Worm (Caenorhabditis elegans) whole organism, L3 larva: ENCODE results near the gene F59E12.8.

Source experiments
- R02D3.7 ChIP-seq: fragments of 150-350 bp; optimal IDR thresholded peaks from 2 replicates; lab custom pipeline; 2014; ENCODE audit warnings: missing biosample characterization, missing genetic modification characterization
- aly-2 ChIP-seq: fragments of 150-350 bp; optimal IDR thresholded peaks from 2 replicates; lab custom pipeline; 2014; ENCODE audit warnings: missing biosample characterization, missing genetic modification characterization
- ama-1 ChIP-seq: fragments of 150-350 bp; optimal IDR thresholded peaks from 2 replicates; lab custom pipeline; 2018
- ceh-16 ChIP-seq: sonication (generic microtip); optimal IDR thresholded peaks from 2 replicates; lab custom pipeline; 2017; ENCODE audit warnings: missing biosample characterization, missing genetic modification characterization
- ceh-28 ChIP-seq: fragments of 150-350 bp; optimal IDR thresholded peaks from 2 replicates; lab custom pipeline; 2014; ENCODE audit warnings: missing biosample characterization, missing genetic modification reagents, missing genetic modification characterization
- ceh-82 ChIP-seq: fragments of 150-350 bp; optimal IDR thresholded peaks from 2 replicates; lab custom pipeline; 2014; ENCODE audit warnings: missing biosample characterization, missing genetic modification characterization
- daf-12 ChIP-seq: fragments of 150-350 bp; optimal IDR thresholded peaks from 2 replicates; lab custom pipeline; 2014; ENCODE audit warnings: missing biosample characterization, missing genetic modification reagents, missing genetic modification characterization
- egl-27 ChIP-seq: sonication (generic microtip); optimal IDR thresholded peaks from 4 replicates; lab custom pipeline; 2017; ENCODE audit warnings: missing biosample characterization, missing genetic modification reagents, missing genetic modification characterization
- egl-5 ChIP-seq: fragments of 150-350 bp; optimal IDR thresholded peaks from 2 replicates; lab custom pipeline; 2017; ENCODE audit warnings: missing biosample characterization, missing genetic modification reagents, missing genetic modification characterization, inconsistent platforms
- elt-1 ChIP-seq: fragments of 150-350 bp; optimal IDR thresholded peaks from 2 replicates; lab custom pipeline; 2014; ENCODE audit warnings: missing biosample characterization, missing genetic modification characterization
- elt-2 ChIP-seq: sonication (generic microtip); optimal IDR thresholded peaks from 2 replicates; lab custom pipeline; 2016; ENCODE audit warnings: missing genetic modification reagents, mild to moderate bottlenecking, missing genetic modification characterization, missing compliant biosample characterization
- elt-3 ChIP-seq, 3 experiments: fragments of 150-350 bp in 1 of 3; sonication (generic microtip) in 2 of 3; optimal IDR thresholded peaks; 2 replicates in 2 of 3; 4 replicates in 1 of 3; lab custom pipeline; 2014 to 2017; ENCODE audit warnings: missing biosample characterization in 3 of 3, missing genetic modification characterization in 3 of 3
- eor-1 ChIP-seq, 2 experiments: fragments of 150-350 bp; optimal IDR thresholded peaks; 2 replicates each; lab custom pipeline; 2014 to 2018; ENCODE audit warnings: missing biosample characterization in 2 of 2, missing genetic modification characterization in 2 of 2
- fkh-10 ChIP-seq: sonication (generic microtip); optimal IDR thresholded peaks from 2 replicates; lab custom pipeline; 2017; ENCODE audit warnings: missing biosample characterization, missing genetic modification reagents, missing genetic modification characterization
- fkh-2 ChIP-seq: fragments of 150-350 bp; optimal IDR thresholded peaks from 2 replicates; lab custom pipeline; 2014; ENCODE audit warnings: missing biosample characterization, missing genetic modification reagents, missing genetic modification characterization
- fos-1 ChIP-seq: fragments of 150-350 bp; optimal IDR thresholded peaks from 2 replicates; lab custom pipeline; 2014; ENCODE audit warnings: missing biosample characterization, missing genetic modification characterization
- hmg-11 ChIP-seq: sonication (generic microtip); optimal IDR thresholded peaks from 2 replicates; lab custom pipeline; 2016; ENCODE audit warnings: missing genetic modification characterization, missing compliant biosample characterization
- lin-15B ChIP-seq: fragments of 150-350 bp; optimal IDR thresholded peaks from 2 replicates; lab custom pipeline; 2014; ENCODE audit warnings: missing biosample characterization, missing genetic modification characterization
- lin-39 ChIP-seq: fragments of 150-350 bp; optimal IDR thresholded peaks from 2 replicates; lab custom pipeline; 2018; ENCODE audit warnings: missing biosample characterization, missing genetic modification reagents, missing genetic modification characterization
- lsy-12 ChIP-seq: sonication (generic microtip); optimal IDR thresholded peaks from 2 replicates; lab custom pipeline; 2016; ENCODE audit warnings: mild to moderate bottlenecking, missing genetic modification characterization, missing compliant biosample characterization
- mdl-1 ChIP-seq: fragments of 150-350 bp; optimal IDR thresholded peaks from 2 replicates; lab custom pipeline; 2014; ENCODE audit warnings: missing biosample characterization, missing genetic modification characterization
- mml-1 ChIP-seq: fragments of 150-350 bp; sonication (generic microtip); optimal IDR thresholded peaks from 3 replicates; lab custom pipeline; 2014; ENCODE audit warnings: missing biosample characterization, missing genetic modification characterization
- nfya-1 ChIP-seq: sonication (generic microtip); optimal IDR thresholded peaks from 2 replicates; lab custom pipeline; 2017; ENCODE audit warnings: missing genetic modification characterization, mild to moderate bottlenecking, missing compliant biosample characterization, antibody characterized with exemption, moderate library complexity; ENCODE audit not compliant: insufficient read depth
- nhr-11 ChIP-seq: fragments of 150-350 bp; optimal IDR thresholded peaks from 2 replicates; lab custom pipeline; 2014; ENCODE audit warnings: missing biosample characterization, missing genetic modification characterization
- nhr-12 ChIP-seq: fragments of 150-350 bp; optimal IDR thresholded peaks from 2 replicates; lab custom pipeline; 2014; ENCODE audit warnings: missing biosample characterization, missing genetic modification characterization
- nhr-23 ChIP-seq: fragments of 150-350 bp; optimal IDR thresholded peaks from 2 replicates; lab custom pipeline; 2014; ENCODE audit warnings: missing biosample characterization, missing genetic modification reagents, missing genetic modification characterization
- nhr-237 ChIP-seq: fragments of 150-350 bp; optimal IDR thresholded peaks from 2 replicates; lab custom pipeline; 2014; ENCODE audit warnings: missing biosample characterization, missing genetic modification characterization
- nhr-25 ChIP-seq: sonication (generic microtip); optimal IDR thresholded peaks from 2 replicates; lab custom pipeline; 2017; ENCODE audit warnings: missing biosample characterization, missing genetic modification characterization
- nhr-43 ChIP-seq: sonication (generic microtip); optimal IDR thresholded peaks from 2 replicates; lab custom pipeline; 2016; ENCODE audit warnings: mild to moderate bottlenecking, missing genetic modification characterization, missing compliant biosample characterization; ENCODE audit not compliant: poor library complexity, severe bottlenecking
- nhr-67 ChIP-seq: fragments of 150-350 bp; optimal IDR thresholded peaks from 2 replicates; lab custom pipeline; 2014; ENCODE audit warnings: missing biosample characterization, missing genetic modification characterization
- nhr-77 ChIP-seq: fragments of 150-350 bp; optimal IDR thresholded peaks from 2 replicates; lab custom pipeline; 2014; ENCODE audit warnings: missing biosample characterization, missing genetic modification characterization
- pha-4 ChIP-seq: fragments of 150-350 bp; optimal IDR thresholded peaks from 2 replicates; lab custom pipeline; 2014; ENCODE audit warnings: missing biosample characterization, missing genetic modification reagents, missing genetic modification characterization
- pqm-1 ChIP-seq: fragments of 150-350 bp; optimal IDR thresholded peaks from 2 replicates; lab custom pipeline; 2017; ENCODE audit warnings: missing biosample characterization, missing genetic modification characterization, inconsistent platforms
- sea-2 ChIP-seq: fragments of 150-350 bp; sonication (generic microtip); optimal IDR thresholded peaks from 4 replicates; lab custom pipeline; 2014; ENCODE audit warnings: missing biosample characterization, missing genetic modification reagents, missing genetic modification characterization
- snpc-4 ChIP-seq: fragments of 150-350 bp; optimal IDR thresholded peaks from 2 replicates; lab custom pipeline; 2014; ENCODE audit warnings: missing biosample characterization, missing genetic modification characterization
- tbx-2 ChIP-seq: sonication (generic microtip); optimal IDR thresholded peaks from 2 replicates; lab custom pipeline; 2016; ENCODE audit warnings: mild to moderate bottlenecking, missing genetic modification characterization, missing compliant biosample characterization
- unc-39 ChIP-seq: sonication (generic microtip); optimal IDR thresholded peaks from 4 replicates; lab custom pipeline; 2017; ENCODE audit warnings: missing biosample characterization, missing genetic modification characterization
- unc-62 ChIP-seq: fragments of 150-350 bp; sonication (generic microtip); optimal IDR thresholded peaks from 4 replicates; lab custom pipeline; 2014; ENCODE audit warnings: missing biosample characterization, missing genetic modification reagents, missing genetic modification characterization
- zag-1 ChIP-seq: fragments of 150-350 bp; optimal IDR thresholded peaks from 2 replicates; lab custom pipeline; 2014; ENCODE audit warnings: missing biosample characterization, missing genetic modification characterization
- ztf-11 ChIP-seq: fragments of 150-350 bp; optimal IDR thresholded peaks from 2 replicates; lab custom pipeline; 2014; ENCODE audit warnings: missing biosample characterization, missing genetic modification characterization
- ztf-4 ChIP-seq: fragments of 150-350 bp; optimal IDR thresholded peaks from 2 replicates; lab custom pipeline; 2014; ENCODE audit warnings: missing biosample characterization, missing genetic modification characterization

F59E12.8 gene

ce11 chrII:5599326-5600044, 37.2 kb downstream of the F59E12.8 start, which contains the start of gene C17G10.10 (continued):
- TF ChIP-seq mdl-1 (peak; percentile 34), zag-1 (tag; lab: Kevin White, UChicago) (no peak), nhr-23 (tag; lab: Kevin White, UChicago) (peak; percentile 84), eor-1 (tag; optimal IDR thresholded peaks at IDR 0.05; lab: Kevin White, UChicago) (no peak), elt-1 (tag; lab: Kevin White, UChicago) (no peak)

- TF ChIP-seq hmg-11 (no peak), unc-62 (GFP tag; lab: Kevin White, UChicago) (no peak), elt-1 (tag; lab: Kevin White, UChicago) (no peak), nhr-12 (no peak), nhr-43 (tag; lab: Kevin White, UChicago) (no peak), aly-2 (tag; lab: Kevin White, UChicago) (no peak), egl-5 (tag; lab: Kevin White, UChicago) (no peak), nhr-77 (tag; lab: Kevin White, UChicago) (no peak), mdl-1 (no peak), lsy-12 (no peak), elt-3 (tag; optimal IDR thresholded peaks at IDR 0.05; lab: Kevin White, UChicago) (no peak), sea-2 (GFP tag; lab: Kevin White, UChicago) (no peak), nhr-25 (tag; lab: Kevin White, UChicago) (no peak), zag-1 (tag; lab: Kevin White, UChicago) (no peak), unc-39 (tag; lab: Kevin White, UChicago) (no peak), ama-1 (lab: Kevin White, UChicago) (no peak), ztf-11 (tag; lab: Kevin White, UChicago) (no peak), nhr-11 (no peak)
- TF ChIP-seq, all 47 proteins: peak for 0
These were observed 40.5 kb downstream of the F59E12.8 start, which contains the start of gene C17G10.1 for ce11 chrII:5596247-5596646. C17G10.1 (plus strand) TSS chrII:5596547.

- peak; percentile 65 for TF ChIP-seq lin-15B
- TF ChIP-seq pqm-1 (tag; lab: Kevin White, UChicago): peak; percentile 51
- TF ChIP-seq R02D3.7: no peak
- TF ChIP-seq nfya-1 (tag; lab: Kevin White, UChicago): peak; percentile 58
- TF ChIP-seq zag-1 (tag; lab: Kevin White, UChicago): no peak
- peak; percentile 71 for TF ChIP-seq pha-4 (tag; lab: Kevin White, UChicago)
- peak; percentile 39 for TF ChIP-seq elt-2
- no peak for TF ChIP-seq unc-39 (tag; lab: Kevin White, UChicago)
- peak; percentile 38 for TF ChIP-seq nhr-23 (tag; lab: Kevin White, UChicago)
- peak; percentile 75 for TF ChIP-seq snpc-4 (tag; lab: Kevin White, UChicago)
These were observed 42.4 kb downstream of the F59E12.8 start, which contains the start of gene ttc-4 for ce11 chrII:5594210-5594764. ttc-4 (plus strand) TSS chrII:5594714.

ce11 chrII:5593377-5593932, 43.3 kb downstream of the F59E12.8 start, which contains the start of gene cdc-14:
cdc-14 (minus strand) TSS chrII:5593427.
- no peak for TF ChIP-seq unc-62 (GFP tag; lab: Kevin White, UChicago)
- no peak for TF ChIP-seq ama-1 (lab: Kevin White, UChicago)
- peak; percentile 73 for TF ChIP-seq elt-2
- no peak for TF ChIP-seq sea-2 (GFP tag; lab: Kevin White, UChicago)
- TF ChIP-seq eor-1 (tag; optimal IDR thresholded peaks at IDR 0.05; lab: Kevin White, UChicago): no peak
- TF ChIP-seq fkh-10 (GFP tag; lab: Kevin White, UChicago): no peak
- no peak for TF ChIP-seq R02D3.7
- no peak for TF ChIP-seq ceh-16
- peak; percentile 22 for TF ChIP-seq nhr-43 (tag; lab: Kevin White, UChicago)
- no peak for TF ChIP-seq fos-1 (tag; lab: Kevin White, UChicago)
- peak; percentile 76 for TF ChIP-seq lin-39 (tag; lab: Kevin White, UChicago)
- TF ChIP-seq nhr-25 (tag; lab: Kevin White, UChicago): peak; percentile 94
- TF ChIP-seq nhr-11: no peak
- TF ChIP-seq elt-1 (tag; lab: Kevin White, UChicago): peak; percentile 53
- no peak for TF ChIP-seq nhr-67 (tag; lab: Kevin White, UChicago)
- TF ChIP-seq ceh-82: no peak
- no peak for TF ChIP-seq nhr-237 (tag; lab: Kevin White, UChicago)
- TF ChIP-seq fkh-2 (tag; lab: Kevin White, UChicago): peak; percentile 38
- TF ChIP-seq nhr-23 (tag; lab: Kevin White, UChicago): peak; percentile 54
- TF ChIP-seq daf-12 (tag; lab: Kevin White, UChicago): no peak
- TF ChIP-seq mdl-1: no peak
- peak; percentile 65 for TF ChIP-seq lin-15B
- TF ChIP-seq unc-39 (tag; lab: Kevin White, UChicago): no peak
- no peak for TF ChIP-seq tbx-2 (tag; lab: Kevin White, UChicago)
- no peak for TF ChIP-seq nhr-12
- no peak for TF ChIP-seq mml-1 (tag; lab: Kevin White, UChicago)
- TF ChIP-seq ztf-4 (tag; lab: Kevin White, UChicago): no peak
- TF ChIP-seq nhr-77 (tag; lab: Kevin White, UChicago): no peak
- no peak for TF ChIP-seq elt-3 (tag; optimal IDR thresholded peaks at IDR 0.05; lab: Kevin White, UChicago)
- TF ChIP-seq lsy-12: no peak
- peak; percentile 43 for TF ChIP-seq ceh-28 (tag; lab: Kevin White, UChicago)
- TF ChIP-seq egl-5 (tag; lab: Kevin White, UChicago): peak; percentile 87
- TF ChIP-seq egl-27 (tag; lab: Kevin White, UChicago): no peak
